Worm (Caenorhabditis elegans) whole organism, L4 larva: Measurements from ENCODE around the gene F35C11.5.

ENCODE experiments used
- D1046.2 ChIP-seq: fragments of 200-800 bp; sonication (Bioruptor generic); IDR thresholded peaks from 2 replicates; pipeline ENCODE4 v1.3.6; 2022; ENCODE audit warnings: missing genetic modification characterization, missing compliant biosample characterization
- F37D6.2 ChIP-seq: sonication (generic microtip); optimal IDR thresholded peaks from 2 replicates; lab custom pipeline; 2016; ENCODE audit warnings: mild to moderate bottlenecking, missing genetic modification characterization, missing compliant biosample characterization
- T20F7.1 ChIP-seq: fragments of 200-800 bp; sonication (Bioruptor generic); optimal IDR thresholded peaks from 2 replicates; lab custom pipeline; 2018; ENCODE audit warnings: mild to moderate bottlenecking, missing genetic modification characterization, missing compliant biosample characterization
- ZK337.2 ChIP-seq: fragments of 200-800 bp; sonication (Bioruptor generic); IDR thresholded peaks from 2 replicates; pipeline ENCODE4 v1.3.6; 2022; ENCODE audit warnings: missing genetic modification reagents, missing genetic modification characterization, missing compliant biosample characterization
- attf-4 ChIP-seq: sonication (generic microtip); optimal IDR thresholded peaks from 3 replicates; lab custom pipeline; 2017; ENCODE audit warnings: missing biosample characterization, missing genetic modification characterization
- ceh-82 ChIP-seq: sonication (generic microtip); optimal IDR thresholded peaks from 2 replicates; lab custom pipeline; 2017; ENCODE audit warnings: missing biosample characterization, missing genetic modification characterization
- cey-2 ChIP-seq: sonication (generic microtip); optimal IDR thresholded peaks from 3 replicates; lab custom pipeline; 2017; ENCODE audit warnings: missing genetic modification characterization, mild to moderate bottlenecking, missing compliant biosample characterization, antibody characterized with exemption, borderline replicate concordance; ENCODE audit not compliant: insufficient read depth
- ctbp-1 ChIP-seq: fragments of 200-800 bp; sonication (Bioruptor generic); IDR thresholded peaks from 2 replicates; pipeline ENCODE4 v1.3.6; 2022; ENCODE audit warnings: missing genetic modification reagents, missing genetic modification characterization, missing compliant biosample characterization
- daf-8 ChIP-seq: fragments of 200-800 bp; sonication (Bioruptor generic); IDR thresholded peaks from 2 replicates; pipeline ENCODE4 v1.3.6; 2022; ENCODE audit warnings: missing genetic modification characterization, missing compliant biosample characterization
- dmd-6 ChIP-seq: fragments of 200-800 bp; sonication (Bioruptor generic); IDR thresholded peaks from 2 replicates; pipeline ENCODE4 v1.3.6; 2022; ENCODE audit warnings: missing genetic modification reagents, missing genetic modification characterization, missing compliant biosample characterization
- dve-1 ChIP-seq: sonication (generic microtip); optimal IDR thresholded peaks from 2 replicates; lab custom pipeline; 2017; ENCODE audit warnings: antibody characterized with exemption, mild to moderate bottlenecking, missing genetic modification characterization, missing compliant biosample characterization; ENCODE audit not compliant: insufficient read depth
- gei-8 ChIP-seq: fragments of 200-800 bp; sonication (Bioruptor generic); optimal IDR thresholded peaks from 2 replicates; lab custom pipeline; 2018; ENCODE audit warnings: mild to moderate bottlenecking, missing genetic modification characterization, missing compliant biosample characterization
- hif-1 ChIP-seq, 2 experiments: sonication (generic microtip); optimal IDR thresholded peaks; 2 replicates each; lab custom pipeline; 2016 to 2017; ENCODE audit warnings: missing compliant biosample characterization in 2 of 2, missing genetic modification characterization in 2 of 2, missing genetic modification reagents in 2 of 2, missing genotype in 2 of 2, mild to moderate bottlenecking in 1 of 2
- hlh-11 ChIP-seq: fragments of 200-800 bp; sonication (Bioruptor generic); optimal IDR thresholded peaks from 2 replicates; lab custom pipeline; 2018; ENCODE audit warnings: mild to moderate bottlenecking, missing genetic modification characterization, missing compliant biosample characterization
- hlh-30 ChIP-seq: sonication (generic microtip); optimal IDR thresholded peaks from 2 replicates; lab custom pipeline; 2017; ENCODE audit warnings: antibody characterized with exemption, mild to moderate bottlenecking, missing genetic modification characterization, missing compliant biosample characterization; ENCODE audit not compliant: insufficient read depth
- lir-3 ChIP-seq: sonication (generic microtip); optimal IDR thresholded peaks from 2 replicates; lab custom pipeline; 2016; ENCODE audit warnings: mild to moderate bottlenecking, missing genetic modification characterization, missing compliant biosample characterization
- lsy-2 ChIP-seq, 2 experiments: fragments of 150-350 bp in 1 of 2; sonication (generic microtip) in 1 of 2; optimal IDR thresholded peaks; 2 replicates each; lab custom pipeline; 2014 to 2017; ENCODE audit warnings: missing biosample characterization in 2 of 2, missing genetic modification characterization in 2 of 2
- mdl-1 ChIP-seq, 2 experiments: fragments of 150-350 bp in 1 of 2; sonication (generic microtip) in 1 of 2; optimal IDR thresholded peaks; 2 replicates each; lab custom pipeline; 2014 to 2017; ENCODE audit warnings: missing biosample characterization in 2 of 2, missing genetic modification characterization in 2 of 2
- mep-1 ChIP-seq: fragments of 150-350 bp; sonication (generic microtip); optimal IDR thresholded peaks from 3 replicates; lab custom pipeline; 2014; ENCODE audit warnings: missing biosample characterization, missing genetic modification characterization
- mxl-3 ChIP-seq: fragments of 200-800 bp; sonication (Bioruptor generic); optimal IDR thresholded peaks from 2 replicates; lab custom pipeline; 2018; ENCODE audit warnings: mild to moderate bottlenecking, missing genetic modification characterization, missing compliant biosample characterization
- nhr-102 ChIP-seq: sonication (generic microtip); optimal IDR thresholded peaks from 2 replicates; lab custom pipeline; 2016; ENCODE audit warnings: mild to moderate bottlenecking, missing genetic modification characterization, moderate library complexity, missing compliant biosample characterization
- nhr-25 ChIP-seq: sonication (generic microtip); optimal IDR thresholded peaks from 2 replicates; lab custom pipeline; 2017; ENCODE audit warnings: missing genetic modification characterization, mild to moderate bottlenecking, missing compliant biosample characterization, antibody characterized with exemption, moderate library complexity, borderline replicate concordance; ENCODE audit not compliant: insufficient read depth
- nhr-28 ChIP-seq: fragments of 150-350 bp; optimal IDR thresholded peaks from 2 replicates; lab custom pipeline; 2014; ENCODE audit warnings: missing biosample characterization, missing genetic modification characterization
- nhr-48 ChIP-seq: sonication (generic microtip); optimal IDR thresholded peaks from 2 replicates; lab custom pipeline; 2016; ENCODE audit warnings: mild to moderate bottlenecking, missing genetic modification characterization, missing compliant biosample characterization
- nhr-76 ChIP-seq: fragments of 150-350 bp; optimal IDR thresholded peaks from 2 replicates; lab custom pipeline; 2014; ENCODE audit warnings: missing biosample characterization, missing genetic modification characterization
- skn-1 ChIP-seq: fragments of 150-350 bp; optimal IDR thresholded peaks from 2 replicates; lab custom pipeline; 2014; ENCODE audit warnings: missing biosample characterization, missing genetic modification characterization
- tra-1 ChIP-seq: fragments of 200-800 bp; sonication (Bioruptor generic); IDR thresholded peaks from 2 replicates; pipeline ENCODE4 v1.3.6; 2022; ENCODE audit warnings: missing genetic modification reagents, missing genetic modification characterization, missing compliant biosample characterization
- unc-62 ChIP-seq, 3 experiments: fragments of 150-350 bp in 1 of 3; sonication (generic microtip); optimal IDR thresholded peaks in 2 of 3; peaks in 1 of 3; 1 replicate in 1 of 3; 2 replicates in 2 of 3; lab custom pipeline; 2014 to 2017; ENCODE audit warnings: missing biosample characterization in 3 of 3, missing genetic modification characterization in 3 of 3, missing genetic modification reagents in 3 of 3, missing genotype in 1 of 3
- zfp-2 ChIP-seq: sonication (generic microtip); optimal IDR thresholded peaks from 2 replicates; lab custom pipeline; 2016; ENCODE audit warnings: mild to moderate bottlenecking, missing genetic modification characterization, missing compliant biosample characterization
- zfp-3 ChIP-seq: fragments of 200-800 bp; sonication (Bioruptor generic); conservative IDR thresholded peaks from 2 replicates; pipeline ENCODE4 v1.3.6; 2022; ENCODE audit warnings: missing genetic modification reagents, missing genetic modification characterization, missing compliant biosample characterization
- zip-11 ChIP-seq: fragments of 200-800 bp; sonication (Bioruptor generic); IDR thresholded peaks from 2 replicates; pipeline ENCODE4 v1.3.6; 2022; ENCODE audit warnings: missing genetic modification characterization, missing compliant biosample characterization

Gene F35C11.5

ce11 chrII:8259674-8260073, 6.1 kb downstream of the F35C11.5 start:
- TF ChIP-seq dmd-6 (peak; percentile 48), ceh-82 (tag; lab: Kevin White, UChicago) (no peak), tra-1 (0 out of 2 replicates have a peak, but pooled peaks have one; percentile 15), unc-62 (GFP tag; optimal IDR thresholded peaks at IDR 0.05 in 1 of 2; lab: Kevin White, UChicago) (peak in 1 of 2 experiments; percentile 7), unc-62 (tag; optimal IDR thresholded peaks at IDR 0.05; lab: Kevin White, UChicago) (no peak), hlh-11 (tag; lab: Kevin White, UChicago) (peak; percentile 50), hlh-30 (tag; lab: Kevin White, UChicago) (peak; percentile 70), ZK337.2 (no peak), ctbp-1 (no peak), nhr-25 (tag; lab: Kevin White, UChicago) (peak; percentile 2), zip-11 (GFP tag; lab: Robert Waterston, UW) (no peak), mxl-3 (GFP tag; lab: Kevin White, UChicago) (peak; percentile 27), nhr-28 (tag; lab: Kevin White, UChicago) (peak; percentile 12), F37D6.2 (tag; lab: Kevin White, UChicago) (no peak)

- TF ChIP-seq D1046.2 (GFP tag; lab: Robert Waterston, UW) (no peak), ctbp-1 (no peak), hlh-11 (tag; lab: Kevin White, UChicago) (peak; percentile 7), gei-8 (no peak), zfp-2 (no peak), lsy-2 (tag; optimal IDR thresholded peaks at IDR 0.05; lab: Kevin White, UChicago) (peak in 1 of 2 experiments; percentile 8), hlh-30 (tag; lab: Kevin White, UChicago) (peak; percentile 69), dmd-6 (peak; percentile 71), cey-2 (tag; lab: Kevin White, UChicago) (no peak), mxl-3 (GFP tag; lab: Kevin White, UChicago) (peak; percentile 75), nhr-28 (tag; lab: Kevin White, UChicago) (peak; percentile 65), nhr-48 (peak; percentile 85), mdl-1 (tag; optimal IDR thresholded peaks at IDR 0.05; lab: Kevin White, UChicago) (peak in 1 of 2 experiments; percentile 34), nhr-76 (no peak), nhr-102 (tag; lab: Kevin White, UChicago) (no peak), lir-3 (tag; lab: Kevin White, UChicago) (no peak), nhr-25 (tag; lab: Kevin White, UChicago) (peak; percentile 20), mep-1 (no peak), daf-8 (GFP tag; lab: Robert Waterston, UW) (no peak), T20F7.1 (GFP tag; lab: Kevin White, UChicago) (no peak), unc-62 (GFP tag; optimal IDR thresholded peaks at IDR 0.05 in 1 of 2; lab: Kevin White, UChicago) (peak in 1 of 2 experiments; percentile 67), unc-62 (tag; optimal IDR thresholded peaks at IDR 0.05; lab: Kevin White, UChicago) (no peak), dve-1 (tag; lab: Kevin White, UChicago) (peak; percentile 21), hif-1 (tag; optimal IDR thresholded peaks at IDR 0.05; lab: Kevin White, UChicago) (no peak), zfp-3 (GFP tag; lab: Robert Waterston, UW) (no peak)
Measured at ce11 chrII:8263562-8263961, 10.0 kb downstream of the F35C11.5 start.

DNA sequence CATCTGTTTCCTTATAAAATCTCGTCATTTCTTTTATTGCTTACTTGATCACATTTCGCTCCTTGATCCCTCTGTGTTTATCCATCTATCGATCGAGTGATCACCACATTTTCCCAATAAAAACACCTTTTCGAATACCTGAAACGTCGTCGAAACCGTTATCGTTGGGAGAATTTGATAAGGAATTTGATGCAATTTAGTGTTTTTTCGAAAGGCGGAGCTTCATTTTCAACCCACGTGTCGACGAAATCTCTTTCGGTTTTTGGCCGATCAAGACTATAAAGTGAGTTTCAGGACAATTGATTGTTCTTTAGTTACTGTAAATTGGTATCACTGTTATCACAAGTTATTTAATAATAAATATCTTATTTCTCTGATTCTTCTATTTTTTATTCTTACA, 11.1 kb downstream of the F35C11.5 start, which contains the start of gene srdh-1:
Gene srdh-1 (plus strand): TSS at position 43 of the 400 bp plus-strand sequence.
- peak; percentile 21 for TF ChIP-seq hlh-11 (tag; lab: Kevin White, UChicago)
- no peak for TF ChIP-seq attf-4 (tag; lab: Kevin White, UChicago)
- 0 out of 2 replicates have a peak, but pooled peaks have one; percentile 16 for TF ChIP-seq tra-1
- TF ChIP-seq mep-1, result no peak
- TF ChIP-seq mdl-1 (tag; optimal IDR thresholded peaks at IDR 0.05; lab: Kevin White, UChicago), result peak in 1 of 2 experiments; percentile 21
- peak; percentile 50 for TF ChIP-seq mxl-3 (GFP tag; lab: Kevin White, UChicago)
- TF ChIP-seq ceh-82 (tag; lab: Kevin White, UChicago), result no peak
- TF ChIP-seq skn-1 (tag; lab: Kevin White, UChicago), result no peak
- peak; percentile 2 for TF ChIP-seq nhr-28 (tag; lab: Kevin White, UChicago)
- peak; percentile 35; the same call in 1 of the 2 replicates for TF ChIP-seq dmd-6
- TF ChIP-seq, all 104 proteins: peak for 6
